Worm (Caenorhabditis elegans): Measurements from ENCODE around the gene skr-4.

skr-4 gene

ce11 chrV:19923924-19924323, at the start of gene skr-4:
skr-4 (plus strand) TSS chrV:19924224.
- no peak for TF ChIP-seq tab-1 (GFP tag; IDR thresholded peaks at IDR 0.05)
- no peak for TF ChIP-seq ref-1 (GFP tag; conservative IDR thresholded peaks at IDR 0.05)
- no peak for TF ChIP-seq ztf-23 (GFP tag; IDR thresholded peaks at IDR 0.05)
- no peak for TF ChIP-seq flt-1 (GFP tag; IDR thresholded peaks at IDR 0.05)
- no peak for TF ChIP-seq med-1 (GFP tag; optimal IDR thresholded peaks at IDR 0.05; ENCODE audit: insufficient read depth)
- no peak for TF ChIP-seq klf-2 (GFP tag; conservative IDR thresholded peaks at IDR 0.05)
- TF ChIP-seq T22C8.4 (GFP tag; IDR thresholded peaks at IDR 0.05): no peak
- TF ChIP-seq cog-1 (tag; optimal IDR thresholded peaks at IDR 0.05): no peak
- no peak for TF ChIP-seq ztf-29 (GFP tag; IDR thresholded peaks at IDR 0.05)

- no peak for TF ChIP-seq T22C8.4 (GFP tag; IDR thresholded peaks at IDR 0.05)
- TF ChIP-seq flt-1 (GFP tag; IDR thresholded peaks at IDR 0.05): no peak
- no peak for TF ChIP-seq cog-1 (tag; optimal IDR thresholded peaks at IDR 0.05)
- TF ChIP-seq tab-1 (GFP tag; IDR thresholded peaks at IDR 0.05): no peak
- no peak for TF ChIP-seq ztf-29 (GFP tag; IDR thresholded peaks at IDR 0.05)
- TF ChIP-seq klf-2 (GFP tag; conservative IDR thresholded peaks at IDR 0.05): no peak
- no peak for TF ChIP-seq med-1 (GFP tag; optimal IDR thresholded peaks at IDR 0.05; ENCODE audit: insufficient read depth)
- TF ChIP-seq ref-1 (GFP tag; conservative IDR thresholded peaks at IDR 0.05): no peak
- TF ChIP-seq ztf-23 (GFP tag; IDR thresholded peaks at IDR 0.05): no peak
Measured at ce11 chrV:19882916-19883315, 41.1 kb upstream of the skr-4 start, which contains the start of gene Y116F11B.13. Y116F11B.13 (plus strand) TSS chrV:19883216.

- TF ChIP-seq T22C8.4 (GFP tag; IDR thresholded peaks at IDR 0.05) (no peak), cog-1 (tag; optimal IDR thresholded peaks at IDR 0.05) (no peak), ztf-29 (GFP tag; IDR thresholded peaks at IDR 0.05) (no peak), ref-1 (GFP tag; conservative IDR thresholded peaks at IDR 0.05) (no peak), flt-1 (GFP tag; IDR thresholded peaks at IDR 0.05) (no peak), ztf-23 (GFP tag; IDR thresholded peaks at IDR 0.05) (no peak), klf-2 (GFP tag; conservative IDR thresholded peaks at IDR 0.05) (no peak), tab-1 (GFP tag; IDR thresholded peaks at IDR 0.05) (no peak)
Measured at ce11 chrV:19895250-19895649, 28.8 kb upstream of the skr-4 start, which contains the start of gene gly-4. gly-4 (minus strand) TSS chrV:19895350.

- TF ChIP-seq ztf-23 (GFP tag; IDR thresholded peaks at IDR 0.05) (no peak), ztf-29 (GFP tag; IDR thresholded peaks at IDR 0.05) (no peak), med-1 (GFP tag; optimal IDR thresholded peaks at IDR 0.05; ENCODE audit: insufficient read depth) (no peak), cog-1 (tag; optimal IDR thresholded peaks at IDR 0.05) (peak; percentile 23)
Measured at ce11 chrV:19897557-19897956, 26.5 kb upstream of the skr-4 start.

- TF ChIP-seq flt-1 (GFP tag; IDR thresholded peaks at IDR 0.05) (no peak), med-1 (GFP tag; optimal IDR thresholded peaks at IDR 0.05; ENCODE audit: insufficient read depth) (no peak), klf-2 (GFP tag; conservative IDR thresholded peaks at IDR 0.05) (no peak), ztf-29 (GFP tag; IDR thresholded peaks at IDR 0.05) (no peak), ref-1 (GFP tag; conservative IDR thresholded peaks at IDR 0.05) (no peak), cog-1 (tag; optimal IDR thresholded peaks at IDR 0.05) (no peak), T22C8.4 (GFP tag; IDR thresholded peaks at IDR 0.05) (no peak), ztf-23 (GFP tag; IDR thresholded peaks at IDR 0.05) (no peak), tab-1 (GFP tag; IDR thresholded peaks at IDR 0.05) (no peak)
Measured at ce11 chrV:19897982-19898381, 26.0 kb upstream of the skr-4 start.

DNA sequence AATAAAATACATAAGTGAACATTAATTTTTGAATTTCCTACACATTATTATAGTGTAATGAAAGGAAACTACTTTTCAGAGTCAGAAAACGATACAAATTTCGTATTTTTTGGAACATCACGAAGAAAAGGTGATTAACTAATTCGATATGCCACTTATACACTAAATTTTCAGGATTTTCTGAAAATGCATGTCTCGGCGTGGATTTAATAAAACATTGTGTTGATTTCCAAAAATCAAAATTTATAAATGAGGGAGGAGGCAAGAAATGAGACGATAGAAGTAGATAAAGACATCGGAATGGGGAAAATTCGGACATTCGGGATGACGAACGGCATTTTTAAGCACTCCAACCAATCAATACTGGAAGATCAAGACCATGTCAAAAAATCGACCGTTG, 24.9 kb upstream of the skr-4 start, which contains the start of gene Y116F11B.14:
Gene Y116F11B.14, plus strand, starts transcription at position 301 of the 400 bp plus-strand sequence.
- TF ChIP-seq klf-2 (GFP tag; conservative IDR thresholded peaks at IDR 0.05): no peak
- TF ChIP-seq ztf-23 (GFP tag; IDR thresholded peaks at IDR 0.05): no peak
- no peak for TF ChIP-seq cog-1 (tag; optimal IDR thresholded peaks at IDR 0.05)
- no peak for TF ChIP-seq ztf-29 (GFP tag; IDR thresholded peaks at IDR 0.05)
- TF ChIP-seq T22C8.4 (GFP tag; IDR thresholded peaks at IDR 0.05): no peak
- no peak for TF ChIP-seq med-1 (GFP tag; optimal IDR thresholded peaks at IDR 0.05; ENCODE audit: insufficient read depth)
- no peak for TF ChIP-seq tab-1 (GFP tag; IDR thresholded peaks at IDR 0.05)
- TF ChIP-seq flt-1 (GFP tag; IDR thresholded peaks at IDR 0.05): no peak
- no peak for TF ChIP-seq ref-1 (GFP tag; conservative IDR thresholded peaks at IDR 0.05)

ce11 chrV:19901826-19902225, 22.2 kb upstream of the skr-4 start:
- TF ChIP-seq ref-1 (GFP tag; conservative IDR thresholded peaks at IDR 0.05) (no peak), T22C8.4 (GFP tag; IDR thresholded peaks at IDR 0.05) (peak; percentile 92)

ce11 chrV:19904790-19905189, 19.2 kb upstream of the skr-4 start:
- TF ChIP-seq ztf-29 (GFP tag; IDR thresholded peaks at IDR 0.05) (no peak), klf-2 (GFP tag; conservative IDR thresholded peaks at IDR 0.05) (no peak), T22C8.4 (GFP tag; IDR thresholded peaks at IDR 0.05) (peak; percentile 98), med-1 (GFP tag; optimal IDR thresholded peaks at IDR 0.05; ENCODE audit: insufficient read depth) (no peak), cog-1 (tag; optimal IDR thresholded peaks at IDR 0.05) (no peak)

DNA sequence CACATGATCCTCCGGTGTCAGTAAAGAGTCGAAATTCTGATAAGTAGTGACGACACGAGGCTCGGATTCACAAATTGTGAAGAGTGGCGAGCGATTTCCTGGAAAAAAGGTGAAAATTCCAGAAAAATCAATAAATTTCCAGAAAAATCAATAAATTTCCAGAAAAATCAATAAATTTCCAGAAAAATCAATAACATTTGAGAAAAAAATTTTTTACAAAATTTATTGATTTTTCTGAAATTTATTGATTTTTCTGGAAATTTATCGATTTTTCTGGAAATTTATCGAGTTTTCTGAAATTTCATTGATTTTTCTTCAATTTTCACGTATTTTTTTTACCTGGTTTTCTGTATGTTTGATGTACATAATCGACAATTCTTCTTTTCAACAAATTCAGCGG, 18.0 kb upstream of the skr-4 start:
- no peak for TF ChIP-seq flt-1 (GFP tag; IDR thresholded peaks at IDR 0.05)
- peak; percentile 90 for TF ChIP-seq T22C8.4 (GFP tag; IDR thresholded peaks at IDR 0.05)

- TF ChIP-seq med-1 (GFP tag; optimal IDR thresholded peaks at IDR 0.05; ENCODE audit: insufficient read depth) (no peak), T22C8.4 (GFP tag; IDR thresholded peaks at IDR 0.05) (peak; percentile 92)
Measured at ce11 chrV:19907365-19907764, 16.7 kb upstream of the skr-4 start, which contains the start of gene fars-2. fars-2 (minus strand) TSS chrV:19907434.

DNA sequence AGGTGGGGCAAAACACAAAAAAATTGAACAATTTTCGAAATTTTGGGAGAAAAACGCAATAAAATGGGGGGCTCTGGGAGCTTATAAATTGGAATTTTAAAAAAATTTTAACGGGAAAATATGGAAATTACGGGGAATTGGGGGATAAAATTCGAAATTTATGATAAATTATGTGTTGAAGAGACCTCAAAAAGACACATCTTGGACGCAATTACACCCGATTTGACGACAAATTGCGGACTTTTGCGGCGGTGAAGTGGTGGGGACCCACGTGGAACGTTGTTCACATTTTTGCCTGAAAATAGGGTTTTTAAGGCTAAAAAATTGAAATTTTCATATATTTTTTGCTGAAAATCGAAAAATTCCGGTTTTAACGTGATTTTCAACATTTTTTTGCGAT, 15.2 kb upstream of the skr-4 start:
- TF ChIP-seq klf-2 (GFP tag; conservative IDR thresholded peaks at IDR 0.05) (no peak), flt-1 (GFP tag; IDR thresholded peaks at IDR 0.05) (no peak), cog-1 (tag; optimal IDR thresholded peaks at IDR 0.05) (no peak), med-1 (GFP tag; optimal IDR thresholded peaks at IDR 0.05; ENCODE audit: insufficient read depth) (no peak), ztf-29 (GFP tag; IDR thresholded peaks at IDR 0.05) (no peak), tab-1 (GFP tag; IDR thresholded peaks at IDR 0.05) (no peak), ref-1 (GFP tag; conservative IDR thresholded peaks at IDR 0.05) (no peak), T22C8.4 (GFP tag; IDR thresholded peaks at IDR 0.05) (no peak), ztf-23 (GFP tag; IDR thresholded peaks at IDR 0.05) (no peak)
